Worm (Caenorhabditis elegans) whole organism, young adult: Measurements from ENCODE around the gene cdk-11.1.

Source experiments
- B0019.2 ChIP-seq: fragments of 200-800 bp; sonication (Bioruptor generic); conservative IDR thresholded peaks from 2 replicates; pipeline ENCODE4 v1.3.6; 2022; ENCODE audit warnings: missing genetic modification reagents, missing genetic modification characterization, missing compliant biosample characterization
- C06A6.2 ChIP-seq: fragments of 200-800 bp; sonication (Bioruptor generic); conservative IDR thresholded peaks from 2 replicates; pipeline ENCODE4 v1.3.6; 2022; ENCODE audit warnings: missing genetic modification characterization, missing compliant biosample characterization
- D2030.7 ChIP-seq: fragments of 200-800 bp; sonication (Bioruptor generic); IDR thresholded peaks from 2 replicates; pipeline ENCODE4 v1.3.6; 2022; ENCODE audit warnings: missing genetic modification reagents, missing genetic modification characterization, missing compliant biosample characterization
- F33H1.4 ChIP-seq: fragments of 200-800 bp; sonication (Bioruptor generic); IDR thresholded peaks from 2 replicates; pipeline ENCODE4 v1.3.6; 2022; ENCODE audit warnings: missing genetic modification reagents, missing genetic modification characterization, missing compliant biosample characterization
- F57A8.1 ChIP-seq: fragments of 200-800 bp; sonication (Bioruptor generic); optimal IDR thresholded peaks from 2 replicates; lab custom pipeline; 2018; ENCODE audit warnings: mild to moderate bottlenecking, missing genetic modification characterization, moderate library complexity, missing compliant biosample characterization
- T07F8.4 ChIP-seq: sonication (generic microtip); optimal IDR thresholded peaks from 2 replicates; lab custom pipeline; 2016; ENCODE audit warnings: mild to moderate bottlenecking, missing genetic modification characterization, moderate library complexity, missing compliant biosample characterization
- T26A5.8 ChIP-seq: sonication (generic microtip); optimal IDR thresholded peaks from 2 replicates; lab custom pipeline; 2016; ENCODE audit warnings: missing genetic modification characterization, missing compliant biosample characterization
- aptf-2 ChIP-seq: fragments of 200-800 bp; sonication (Bioruptor generic); conservative IDR thresholded peaks from 2 replicates; pipeline ENCODE4 v1.3.6; 2022; ENCODE audit warnings: missing genetic modification reagents, missing genetic modification characterization, missing compliant biosample characterization
- athp-1 ChIP-seq: sonication (generic microtip); optimal IDR thresholded peaks from 2 replicates; lab custom pipeline; 2017; ENCODE audit warnings: mild to moderate bottlenecking, missing genetic modification characterization, missing compliant biosample characterization
- ccch-3 ChIP-seq: fragments of 200-800 bp; sonication (Bioruptor generic); optimal IDR thresholded peaks from 2 replicates; lab custom pipeline; 2018; ENCODE audit warnings: mild to moderate bottlenecking, missing genetic modification characterization, missing compliant biosample characterization
- cebp-2 ChIP-seq: fragments of 200-800 bp; sonication (Bioruptor generic); IDR thresholded peaks from 2 replicates; pipeline ENCODE4 v1.3.6; 2022; ENCODE audit warnings: missing genetic modification characterization, missing compliant biosample characterization
- ceh-79 ChIP-seq: sonication (generic microtip); optimal IDR thresholded peaks from 2 replicates; lab custom pipeline; 2017; ENCODE audit warnings: mild to moderate bottlenecking, missing genetic modification characterization, missing compliant biosample characterization
- chd-7 ChIP-seq: sonication (generic microtip); optimal IDR thresholded peaks from 2 replicates; lab custom pipeline; 2016; ENCODE audit warnings: mild to moderate bottlenecking, missing genetic modification characterization, moderate library complexity, missing compliant biosample characterization
- dox-1 ChIP-seq: fragments of 200-800 bp; sonication (Bioruptor generic); IDR thresholded peaks from 2 replicates; pipeline ENCODE4 v1.3.6; 2022; ENCODE audit warnings: missing genetic modification reagents, missing genetic modification characterization, missing compliant biosample characterization
- efl-1 ChIP-seq: fragments of 150-350 bp; optimal IDR thresholded peaks from 2 replicates; lab custom pipeline; 2014; ENCODE audit warnings: missing biosample characterization, missing genetic modification reagents, missing genetic modification characterization
- egl-18 ChIP-seq: fragments of 200-800 bp; sonication (Bioruptor generic); IDR thresholded peaks from 2 replicates; pipeline ENCODE4 v1.3.6; 2022; ENCODE audit warnings: missing genetic modification reagents, missing genetic modification characterization, missing compliant biosample characterization
- egl-44 ChIP-seq: fragments of 200-800 bp; sonication (Bioruptor generic); IDR thresholded peaks from 2 replicates; pipeline ENCODE4 v1.3.6; 2022; ENCODE audit warnings: missing genetic modification reagents, missing genetic modification characterization, missing compliant biosample characterization
- egrh-3 ChIP-seq: fragments of 200-800 bp; sonication (Bioruptor generic); IDR thresholded peaks from 2 replicates; pipeline ENCODE4 v1.3.6; 2022; ENCODE audit warnings: missing genetic modification reagents, missing genetic modification characterization, missing compliant biosample characterization
- ets-4 ChIP-seq: fragments of 200-800 bp; sonication (Bioruptor generic); optimal IDR thresholded peaks from 2 replicates; lab custom pipeline; 2018; ENCODE audit warnings: mild to moderate bottlenecking, missing genetic modification characterization, missing compliant biosample characterization
- gei-17 ChIP-seq: fragments of 200-800 bp; sonication (Bioruptor generic); optimal IDR thresholded peaks from 2 replicates; lab custom pipeline; 2018; ENCODE audit warnings: mild to moderate bottlenecking, missing genetic modification characterization, missing compliant biosample characterization
- hlh-26 ChIP-seq: fragments of 200-800 bp; sonication (Bioruptor generic); conservative IDR thresholded peaks from 2 replicates; pipeline ENCODE4 v1.3.6; 2022; ENCODE audit warnings: missing genetic modification reagents, missing genetic modification characterization, missing compliant biosample characterization
- let-607 ChIP-seq, 2 experiments: fragments of 200-800 bp in 1 of 2; sonication (Bioruptor generic) in 1 of 2; sonication (generic microtip) in 1 of 2; optimal IDR thresholded peaks; 2 replicates each; lab custom pipeline; 2016 to 2018; ENCODE audit warnings: mild to moderate bottlenecking in 2 of 2, missing compliant biosample characterization in 2 of 2, missing genetic modification characterization in 2 of 2, moderate library complexity in 2 of 2, missing genotype in 1 of 2
- lin-40 ChIP-seq: sonication (generic microtip); optimal IDR thresholded peaks from 2 replicates; lab custom pipeline; 2016; ENCODE audit warnings: missing genetic modification characterization, mild to moderate bottlenecking, missing compliant biosample characterization, missing genotype, missing genetic modification reagents
- lin-54 ChIP-seq: fragments of 200-800 bp; sonication (Bioruptor generic); optimal IDR thresholded peaks from 2 replicates; lab custom pipeline; 2018; ENCODE audit warnings: mild to moderate bottlenecking, missing genetic modification characterization, missing compliant biosample characterization
- lsl-1 ChIP-seq: fragments of 200-800 bp; sonication (Bioruptor generic); optimal IDR thresholded peaks from 2 replicates; lab custom pipeline; 2018; ENCODE audit warnings: mild to moderate bottlenecking, missing genetic modification characterization, moderate library complexity, missing compliant biosample characterization
- mxl-1 ChIP-seq: sonication (generic microtip); optimal IDR thresholded peaks from 2 replicates; lab custom pipeline; 2016; ENCODE audit warnings: missing genetic modification characterization, missing compliant biosample characterization
- nfya-1 ChIP-seq: sonication (generic microtip); optimal IDR thresholded peaks from 2 replicates; lab custom pipeline; 2017; ENCODE audit warnings: antibody characterized with exemption, missing compliant biosample characterization, missing genetic modification characterization, borderline replicate concordance; ENCODE audit not compliant: insufficient read depth
- nfya-2 ChIP-seq: fragments of 200-800 bp; sonication (Bioruptor generic); IDR thresholded peaks from 2 replicates; pipeline ENCODE4 v1.3.6; 2022; ENCODE audit warnings: missing genetic modification reagents, missing genetic modification characterization, missing compliant biosample characterization
- nhr-27 ChIP-seq: fragments of 200-800 bp; sonication (Bioruptor generic); optimal IDR thresholded peaks from 2 replicates; lab custom pipeline; 2018; ENCODE audit warnings: mild to moderate bottlenecking, missing genetic modification characterization, moderate library complexity, missing compliant biosample characterization
- nhr-80 ChIP-seq: sonication (generic microtip); optimal IDR thresholded peaks from 2 replicates; lab custom pipeline; 2016; ENCODE audit warnings: missing genetic modification characterization, missing compliant biosample characterization
- pbrm-1 ChIP-seq: fragments of 200-800 bp; sonication (Bioruptor generic); IDR thresholded peaks from 2 replicates; pipeline ENCODE4 v1.3.6; 2022; ENCODE audit warnings: missing genetic modification reagents, missing genetic modification characterization, missing compliant biosample characterization
- repo-1 ChIP-seq: sonication (generic microtip); optimal IDR thresholded peaks from 2 replicates; lab custom pipeline; 2017; ENCODE audit warnings: mild to moderate bottlenecking, missing genetic modification characterization, missing compliant biosample characterization
- rpc-1 ChIP-seq, 2 experiments: fragments of 150-350 bp in 1 of 2; sonication (generic microtip) in 1 of 2; optimal IDR thresholded peaks; 2 replicates each; lab custom pipeline; 2014 to 2018; ENCODE audit warnings: missing biosample characterization in 1 of 2, missing genetic modification characterization in 1 of 2, missing genetic modification reagents in 1 of 2, missing genotype in 1 of 2
- sea-2 ChIP-seq: fragments of 200-800 bp; sonication (Bioruptor generic); IDR thresholded peaks from 2 replicates; pipeline ENCODE4 v1.3.6; 2022; ENCODE audit warnings: missing genetic modification characterization, missing compliant biosample characterization
- snpc-3.4 ChIP-seq: sonication (generic microtip); optimal IDR thresholded peaks from 2 replicates; lab custom pipeline; 2017; ENCODE audit warnings: missing genetic modification characterization, mild to moderate bottlenecking, missing compliant biosample characterization, antibody characterized with exemption, moderate library complexity, missing genotype, missing genetic modification reagents
- tbp1 ChIP-seq: fragments of 200-800 bp; sonication (Bioruptor generic); optimal IDR thresholded peaks from 2 replicates; lab custom pipeline; 2018; ENCODE audit warnings: mild to moderate bottlenecking, missing genetic modification characterization, missing compliant biosample characterization
- ztf-18 ChIP-seq: sonication (generic microtip); optimal IDR thresholded peaks from 2 replicates; lab custom pipeline; 2016; ENCODE audit warnings: missing genotype, mild to moderate bottlenecking, missing genetic modification characterization, missing compliant biosample characterization
- ztf-22 ChIP-seq: fragments of 200-800 bp; sonication (Bioruptor generic); optimal IDR thresholded peaks from 2 replicates; lab custom pipeline; 2018; ENCODE audit warnings: mild to moderate bottlenecking, missing genetic modification characterization, moderate library complexity, missing compliant biosample characterization

cdk-11.1 gene

DNA sequence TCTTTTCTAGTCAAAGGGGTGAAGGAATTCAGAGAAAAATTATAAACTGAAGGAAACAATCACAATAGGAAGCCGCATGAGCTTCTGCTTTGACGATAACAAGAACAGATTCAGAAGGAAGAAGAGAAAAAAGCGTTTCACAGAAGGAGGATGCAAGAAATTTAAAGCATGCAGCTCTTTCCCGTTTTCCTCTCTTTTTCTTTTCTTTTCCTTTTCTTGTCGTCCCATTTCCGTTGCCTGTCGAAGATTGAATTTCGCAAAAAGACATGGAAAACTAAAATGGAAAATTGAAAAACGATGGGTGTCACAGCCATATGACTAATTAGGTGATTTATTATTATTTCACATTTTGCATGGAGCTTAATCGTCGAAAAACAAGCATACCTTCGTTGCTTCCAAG is 17.1 kb downstream of the cdk-11.1 start:
- TF ChIP-seq lin-40 (tag; lab: Kevin White, UChicago) (no peak), let-607 (tag; optimal IDR thresholded peaks at IDR 0.05; lab: Kevin White, UChicago) (no peak), B0019.2 (GFP tag; lab: Robert Waterston, UW) (no peak), sea-2 (no peak), gei-17 (GFP tag; lab: Kevin White, UChicago) (no peak), efl-1 (no peak), chd-7 (tag; lab: Kevin White, UChicago) (no peak), T26A5.8 (tag; lab: Kevin White, UChicago) (no peak), snpc-3.4 (tag; lab: Kevin White, UChicago) (no peak), athp-1 (tag; lab: Kevin White, UChicago) (no peak), mxl-1 (no peak), ets-4 (GFP tag; lab: Kevin White, UChicago) (no peak), F57A8.1 (GFP tag; lab: Kevin White, UChicago) (no peak), cebp-2 (GFP tag; lab: Robert Waterston, UW) (no peak), lin-54 (GFP tag; lab: Kevin White, UChicago) (no peak)
- TF ChIP-seq, all 124 proteins: peak for 0

DNA sequence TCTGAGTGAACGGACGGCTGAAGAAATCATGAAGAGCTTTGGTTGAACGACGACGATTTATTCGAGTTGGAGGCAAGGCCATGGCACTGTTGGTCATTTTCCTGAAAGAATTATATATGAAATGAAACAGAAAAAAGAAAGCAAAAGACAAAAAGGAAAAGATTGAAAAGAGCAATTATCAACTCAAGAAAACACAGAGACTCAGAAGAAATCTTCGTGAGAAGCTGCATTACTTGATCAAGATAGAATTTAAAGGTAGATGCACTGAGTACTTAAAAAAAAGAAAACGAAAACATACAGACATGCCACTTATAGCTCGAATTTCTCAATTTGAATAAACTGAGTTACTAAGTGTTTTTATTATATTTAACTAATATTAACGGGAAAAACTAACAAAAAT is 19.5 kb downstream of the cdk-11.1 start, which contains the start of gene cpna-5:
cpna-5 (minus strand) TSS at position 101 of the 400 bp plus-strand sequence.
- TF ChIP-seq tbp1 = no peak
- no peak for TF ChIP-seq efl-1
- no peak for TF ChIP-seq sea-2
- no peak for TF ChIP-seq ceh-79
- no peak for TF ChIP-seq egl-44 (GFP tag; lab: Robert Waterston, UW)
- no peak for TF ChIP-seq hlh-26 (GFP tag; lab: Robert Waterston, UW)
- TF ChIP-seq nhr-27 = no peak
- no peak for TF ChIP-seq pbrm-1 (GFP tag; lab: Robert Waterston, UW)
- TF ChIP-seq F33H1.4 (GFP tag; lab: Robert Waterston, UW) = no peak
- no peak for TF ChIP-seq rpc-1 (optimal IDR thresholded peaks at IDR 0.05; lab: Kevin White, UChicago)
- TF ChIP-seq rpc-1 (tag; optimal IDR thresholded peaks at IDR 0.05; lab: Kevin White, UChicago) = no peak
- no peak for TF ChIP-seq egrh-3 (GFP tag; lab: Robert Waterston, UW)
- TF ChIP-seq egl-18 (GFP tag; lab: Robert Waterston, UW) = no peak
- TF ChIP-seq ztf-22 (GFP tag; lab: Kevin White, UChicago) = no peak
- TF ChIP-seq repo-1 (tag; lab: Kevin White, UChicago) = no peak
- TF ChIP-seq nfya-1 (tag; lab: Kevin White, UChicago) = no peak
- TF ChIP-seq nhr-80 (tag; lab: Kevin White, UChicago) = no peak
- TF ChIP-seq, all 124 proteins: peak for 0

- TF ChIP-seq F57A8.1 (GFP tag; lab: Kevin White, UChicago) (no peak), lin-54 (GFP tag; lab: Kevin White, UChicago) (no peak), dox-1 (GFP tag; lab: Robert Waterston, UW) (no peak), ztf-18 (tag; lab: Kevin White, UChicago) (no peak), egl-44 (GFP tag; lab: Robert Waterston, UW) (no peak), nfya-2 (no peak), D2030.7 (GFP tag; lab: Robert Waterston, UW) (no peak), T07F8.4 (tag; lab: Kevin White, UChicago) (no peak), lsl-1 (GFP tag; lab: Kevin White, UChicago) (no peak), aptf-2 (no peak), ccch-3 (GFP tag; lab: Kevin White, UChicago) (no peak), lin-40 (tag; lab: Kevin White, UChicago) (no peak), hlh-26 (GFP tag; lab: Robert Waterston, UW) (no peak), C06A6.2 (no peak)
- TF ChIP-seq, all 124 proteins: peak for 0
Observed at ce11 chrII:7719039-7719438, 20.0 kb downstream of the cdk-11.1 start.
